Worm (Caenorhabditis elegans) whole organism, mixed stage, embryonic: Measurements from ENCODE around the gene T04H1.12.

ENCODE experiments used
- M03D4.4 ChIP-seq: sonication (generic microtip); optimal IDR thresholded peaks from 2 replicates; lab custom pipeline; 2017; ENCODE audit warnings: mild to moderate bottlenecking, missing genetic modification characterization, missing compliant biosample characterization
- bed-3 ChIP-seq: fragments of 200-800 bp; sonication (Bioruptor generic); optimal IDR thresholded peaks from 3 replicates; lab custom pipeline; 2018; ENCODE audit warnings: mild to moderate bottlenecking, missing genetic modification characterization, moderate library complexity, missing compliant biosample characterization
- blmp-1 ChIP-seq: fragments of 150-350 bp; optimal IDR thresholded peaks from 2 replicates; lab custom pipeline; 2014; ENCODE audit warnings: missing biosample characterization, missing genetic modification characterization
- ceh-39 ChIP-seq: fragments of 150-350 bp; optimal IDR thresholded peaks from 2 replicates; lab custom pipeline; 2014; ENCODE audit warnings: missing biosample characterization, missing genetic modification characterization
- ceh-43 ChIP-seq: fragments of 200-800 bp; sonication (Bioruptor generic); optimal IDR thresholded peaks from 2 replicates; lab custom pipeline; 2018; ENCODE audit warnings: mild to moderate bottlenecking, missing genetic modification characterization, moderate library complexity, missing compliant biosample characterization
- ceh-83 ChIP-seq: fragments of 200-800 bp; sonication (Bioruptor generic); optimal IDR thresholded peaks from 2 replicates; lab custom pipeline; 2018; ENCODE audit warnings: mild to moderate bottlenecking, missing genetic modification characterization, missing compliant biosample characterization
- ces-1 ChIP-seq: fragments of 150-350 bp; optimal IDR thresholded peaks from 2 replicates; lab custom pipeline; 2014; ENCODE audit warnings: missing biosample characterization, missing genetic modification reagents, missing genetic modification characterization
- cnd-1 ChIP-seq: fragments of 200-800 bp; sonication (Bioruptor generic); optimal IDR thresholded peaks from 2 replicates; lab custom pipeline; 2018; ENCODE audit warnings: mild to moderate bottlenecking, missing genetic modification characterization, missing compliant biosample characterization
- drap-1 ChIP-seq: fragments of 200-800 bp; sonication (Bioruptor generic); optimal IDR thresholded peaks from 3 replicates; lab custom pipeline; 2018; ENCODE audit warnings: mild to moderate bottlenecking, missing genetic modification characterization, missing compliant biosample characterization
- elt-1 ChIP-seq: sonication (generic microtip); optimal IDR thresholded peaks from 2 replicates; lab custom pipeline; 2017; ENCODE audit warnings: missing genetic modification characterization, mild to moderate bottlenecking, missing compliant biosample characterization, antibody characterized with exemption, moderate library complexity, borderline replicate concordance; ENCODE audit not compliant: insufficient read depth
- elt-3 ChIP-seq: fragments of 150-350 bp; optimal IDR thresholded peaks from 2 replicates; lab custom pipeline; 2014; ENCODE audit warnings: missing biosample characterization, missing genetic modification characterization
- flh-1 ChIP-seq: fragments of 200-800 bp; sonication (Bioruptor generic); optimal IDR thresholded peaks from 2 replicates; lab custom pipeline; 2018; ENCODE audit warnings: mild to moderate bottlenecking, missing genetic modification characterization, moderate library complexity, missing compliant biosample characterization
- ham-2 ChIP-seq: fragments of 200-800 bp; sonication (Bioruptor generic); optimal IDR thresholded peaks from 2 replicates; lab custom pipeline; 2018; ENCODE audit warnings: mild to moderate bottlenecking, missing genetic modification characterization, missing compliant biosample characterization
- hlh-1 ChIP-seq: fragments of 150-350 bp; optimal IDR thresholded peaks from 2 replicates; lab custom pipeline; 2014; ENCODE audit warnings: missing biosample characterization, missing genetic modification reagents, missing genetic modification characterization
- lin-13 ChIP-seq: fragments of 150-350 bp; optimal IDR thresholded peaks from 2 replicates; lab custom pipeline; 2014; ENCODE audit warnings: missing biosample characterization, missing genetic modification characterization
- lin-32 ChIP-seq: fragments of 200-800 bp; sonication (Bioruptor generic); optimal IDR thresholded peaks from 2 replicates; lab custom pipeline; 2018; ENCODE audit warnings: mild to moderate bottlenecking, missing genetic modification characterization, missing compliant biosample characterization
- lsy-2 ChIP-seq: fragments of 150-350 bp; optimal IDR thresholded peaks from 2 replicates; lab custom pipeline; 2014; ENCODE audit warnings: missing biosample characterization, missing genetic modification characterization
- mab-5 ChIP-seq: fragments of 150-350 bp; optimal IDR thresholded peaks from 2 replicates; lab custom pipeline; 2014; ENCODE audit warnings: missing biosample characterization, missing genetic modification characterization
- mep-1 ChIP-seq: fragments of 150-350 bp; optimal IDR thresholded peaks from 2 replicates; lab custom pipeline; 2017; ENCODE audit warnings: missing biosample characterization, missing genetic modification reagents, missing genetic modification characterization, inconsistent platforms
- mls-2 ChIP-seq: sonication (generic microtip); optimal IDR thresholded peaks from 2 replicates; lab custom pipeline; 2016; ENCODE audit warnings: mild to moderate bottlenecking, missing genetic modification characterization, moderate library complexity, missing compliant biosample characterization
- nhr-12 ChIP-seq: fragments of 150-350 bp; optimal IDR thresholded peaks from 2 replicates; lab custom pipeline; 2014; ENCODE audit warnings: missing biosample characterization, missing genetic modification characterization
- nhr-2 ChIP-seq: fragments of 150-350 bp; optimal IDR thresholded peaks from 2 replicates; lab custom pipeline; 2014; ENCODE audit warnings: missing biosample characterization, missing genetic modification characterization
- nhr-237 ChIP-seq: fragments of 150-350 bp; optimal IDR thresholded peaks from 2 replicates; lab custom pipeline; 2014; ENCODE audit warnings: missing biosample characterization, missing genetic modification characterization
- nhr-28 ChIP-seq: fragments of 150-350 bp; optimal IDR thresholded peaks from 2 replicates; lab custom pipeline; 2014; ENCODE audit warnings: missing biosample characterization, missing genetic modification characterization
- nhr-76 ChIP-seq: sonication (generic microtip); optimal IDR thresholded peaks from 2 replicates; lab custom pipeline; 2017; ENCODE audit warnings: missing biosample characterization, missing genetic modification characterization
- pha-4 ChIP-seq: fragments of 150-350 bp; optimal IDR thresholded peaks from 2 replicates; lab custom pipeline; 2018; ENCODE audit warnings: missing biosample characterization, missing genetic modification reagents, missing genetic modification characterization
- sem-2 ChIP-seq: fragments of 200-800 bp; sonication (Bioruptor generic); optimal IDR thresholded peaks from 2 replicates; lab custom pipeline; 2018; ENCODE audit warnings: mild to moderate bottlenecking, missing genetic modification characterization, missing compliant biosample characterization
- snpc-4 ChIP-seq: fragments of 150-350 bp; optimal IDR thresholded peaks from 2 replicates; lab custom pipeline; 2014; ENCODE audit warnings: missing biosample characterization, missing genetic modification characterization
- sptf-1 ChIP-seq: sonication (generic microtip); optimal IDR thresholded peaks from 2 replicates; lab custom pipeline; 2017; ENCODE audit warnings: mild to moderate bottlenecking, missing genetic modification characterization, moderate library complexity, missing compliant biosample characterization
- tbx-8 ChIP-seq: fragments of 200-800 bp; sonication (Bioruptor generic); optimal IDR thresholded peaks from 2 replicates; lab custom pipeline; 2018; ENCODE audit warnings: mild to moderate bottlenecking, missing genetic modification characterization, moderate library complexity, missing compliant biosample characterization
- unc-120 ChIP-seq: sonication (generic microtip); optimal IDR thresholded peaks from 2 replicates; lab custom pipeline; 2017; ENCODE audit warnings: missing genetic modification characterization, missing compliant biosample characterization; ENCODE audit not compliant: poor library complexity, severe bottlenecking
- unc-39 ChIP-seq: fragments of 150-350 bp; optimal IDR thresholded peaks from 2 replicates; lab custom pipeline; 2014; ENCODE audit warnings: missing biosample characterization, missing genetic modification characterization
- unc-62 ChIP-seq: fragments of 150-350 bp; optimal IDR thresholded peaks from 2 replicates; lab custom pipeline; 2014; ENCODE audit warnings: missing biosample characterization, missing genetic modification reagents, missing genetic modification characterization
- zip-8 ChIP-seq: fragments of 150-350 bp; optimal IDR thresholded peaks from 2 replicates; lab custom pipeline; 2014; ENCODE audit warnings: missing biosample characterization, missing genetic modification characterization
- ztf-11 ChIP-seq: fragments of 150-350 bp; optimal IDR thresholded peaks from 2 replicates; lab custom pipeline; 2014; ENCODE audit warnings: missing biosample characterization, missing genetic modification characterization

Gene T04H1.12

DNA sequence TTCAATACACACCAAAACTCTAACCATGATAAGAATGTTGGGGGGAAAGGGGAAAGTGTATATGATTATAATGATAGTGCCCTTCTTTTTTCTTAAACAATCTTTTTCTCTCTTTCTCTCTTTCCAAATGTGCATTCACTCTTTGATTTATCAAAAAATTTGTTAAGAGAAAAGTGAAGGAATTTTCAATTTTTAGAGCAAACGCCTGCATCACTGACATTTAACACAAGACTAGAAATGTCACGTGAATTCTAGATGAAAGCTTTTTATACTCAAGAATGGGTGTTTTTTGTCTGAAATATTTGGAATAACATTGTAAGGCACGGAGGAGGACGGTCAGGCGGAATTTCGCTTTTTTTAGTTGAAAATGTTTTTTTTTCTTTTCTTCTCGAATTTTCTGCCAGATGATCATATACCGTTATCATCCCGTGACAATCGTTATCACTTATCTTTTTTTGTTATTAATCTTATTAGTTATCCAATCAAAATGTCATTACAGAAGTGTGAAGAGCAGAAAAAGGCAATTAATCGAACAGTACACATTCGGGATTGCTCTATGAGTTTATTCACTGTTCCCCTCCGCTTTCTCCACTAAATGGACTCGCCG, 46.6 kb downstream of the T04H1.12 start, which contains the start of the genes frm-7 and F55C5.17:
frm-7 (plus strand) TSS at position 500 of the 607 bp plus-strand sequence.
F55C5.17 (plus strand) TSS at position 557 of the 607 bp plus-strand sequence.
- no peak for TF ChIP-seq pha-4 (tag; lab: Kevin White, UChicago)
- TF ChIP-seq lin-13 (tag; lab: Kevin White, UChicago): no peak
- TF ChIP-seq cnd-1 (tag; lab: Kevin White, UChicago): no peak
- no peak for TF ChIP-seq lin-32

DNA sequence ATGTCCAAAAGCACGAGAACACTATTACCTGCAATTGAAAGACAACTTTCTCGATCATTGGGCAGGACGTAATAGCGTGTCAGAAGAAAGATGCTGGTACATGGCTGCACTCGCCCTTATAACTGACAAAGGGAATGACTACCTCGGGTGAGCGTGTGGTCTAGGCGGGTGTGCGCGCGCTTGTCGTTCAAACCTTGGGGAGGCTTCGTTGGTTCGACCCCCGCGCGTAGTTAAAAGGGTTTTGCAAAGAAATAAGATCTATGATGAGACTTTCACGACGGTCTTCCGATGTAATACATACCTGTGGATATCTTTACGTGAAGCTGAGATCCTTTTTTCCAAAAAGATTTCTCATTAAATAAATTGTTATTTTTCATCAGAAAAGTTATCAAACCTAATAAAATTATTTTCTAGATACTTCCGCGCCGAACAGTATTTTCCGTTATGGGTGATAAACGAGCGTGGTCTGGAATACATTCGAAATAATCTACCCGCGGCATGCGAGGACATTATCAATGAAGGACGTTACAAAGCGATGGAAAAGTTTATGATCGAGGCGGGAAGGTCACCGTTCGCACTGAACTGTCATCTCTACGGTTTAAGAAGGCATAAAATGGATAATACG, 48.1 kb downstream of the T04H1.12 start:
- TF ChIP-seq ceh-43 (GFP tag; lab: Kevin White, UChicago) (peak; percentile 99), elt-3 (peak; percentile 82), unc-120 (tag; lab: Kevin White, UChicago) (peak; percentile 100), nhr-28 (peak; percentile 97), tbx-8 (GFP tag; lab: Kevin White, UChicago) (peak; percentile 100), flh-1 (GFP tag; lab: Kevin White, UChicago) (peak; percentile 99), mls-2 (tag; lab: Kevin White, UChicago) (peak; percentile 100), lin-13 (tag; lab: Kevin White, UChicago) (peak; percentile 92), cnd-1 (tag; lab: Kevin White, UChicago) (peak; percentile 99), lsy-2 (tag; lab: Kevin White, UChicago) (peak; percentile 79), unc-62 (peak; percentile 96), mab-5 (tag; lab: Kevin White, UChicago) (peak; percentile 75), nhr-2 (tag; lab: Kevin White, UChicago) (peak; percentile 14), unc-39 (tag; lab: Kevin White, UChicago) (peak; percentile 92), nhr-76 (tag; lab: Kevin White, UChicago) (peak; percentile 83), pha-4 (tag; lab: Kevin White, UChicago) (peak; percentile 85), drap-1 (GFP tag; lab: Kevin White, UChicago) (peak; percentile 100), ham-2 (GFP tag; lab: Kevin White, UChicago) (peak; percentile 99), ceh-83 (peak; percentile 100), M03D4.4 (tag; lab: Kevin White, UChicago) (peak; percentile 99), zip-8 (peak; percentile 7), mep-1 (tag; lab: Kevin White, UChicago) (peak; percentile 79), ztf-11 (peak; percentile 95), hlh-1 (tag; lab: Kevin White, UChicago) (peak; percentile 83), nhr-12 (tag; lab: Kevin White, UChicago) (peak; percentile 80), lin-32 (peak; percentile 100), nhr-237 (tag; lab: Kevin White, UChicago) (peak; percentile 60), sptf-1 (tag; lab: Kevin White, UChicago) (peak; percentile 100), ces-1 (GFP tag; lab: Kevin White, UChicago) (peak; percentile 68), blmp-1 (tag; lab: Kevin White, UChicago) (peak; percentile 68), sem-2 (GFP tag; lab: Kevin White, UChicago) (peak; percentile 99), bed-3 (GFP tag; lab: Kevin White, UChicago) (peak; percentile 99), elt-1 (tag; lab: Kevin White, UChicago) (peak; percentile 82), ceh-39 (tag; lab: Kevin White, UChicago) (peak; percentile 84), snpc-4 (tag; lab: Kevin White, UChicago) (no peak)
- TF ChIP-seq, all 35 proteins: peak for 34

DNA sequence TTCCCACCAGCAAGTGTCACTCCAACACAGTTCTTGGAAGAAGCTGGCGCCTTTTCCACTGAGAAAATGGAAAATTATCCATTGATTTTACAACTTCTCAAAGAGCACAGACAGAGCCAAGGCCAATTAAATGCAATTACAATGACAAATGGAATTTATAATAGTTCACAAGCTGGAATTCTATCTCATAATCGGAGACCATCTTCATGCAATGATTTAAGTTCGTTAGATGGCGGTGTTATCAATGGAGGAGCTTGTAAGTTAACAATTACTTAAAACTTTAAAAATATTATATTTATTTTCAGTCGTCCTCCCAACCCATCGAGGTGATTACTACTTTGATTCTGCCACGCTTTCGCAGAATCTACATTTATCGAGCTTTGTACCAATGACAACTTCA, 50.2 kb downstream of the T04H1.12 start:
- TF ChIP-seq hlh-1 (tag; lab: Kevin White, UChicago): no peak
- TF ChIP-seq nhr-12 (tag; lab: Kevin White, UChicago): no peak
- no peak for TF ChIP-seq cnd-1 (tag; lab: Kevin White, UChicago)
- TF ChIP-seq unc-120 (tag; lab: Kevin White, UChicago): no peak
- no peak for TF ChIP-seq mab-5 (tag; lab: Kevin White, UChicago)
- TF ChIP-seq mep-1 (tag; lab: Kevin White, UChicago): no peak
- no peak for TF ChIP-seq drap-1 (GFP tag; lab: Kevin White, UChicago)
- no peak for TF ChIP-seq sptf-1 (tag; lab: Kevin White, UChicago)
- TF ChIP-seq nhr-76 (tag; lab: Kevin White, UChicago): no peak
- no peak for TF ChIP-seq ceh-39 (tag; lab: Kevin White, UChicago)
- TF ChIP-seq flh-1 (GFP tag; lab: Kevin White, UChicago): no peak
- TF ChIP-seq nhr-2 (tag; lab: Kevin White, UChicago): no peak
- TF ChIP-seq M03D4.4 (tag; lab: Kevin White, UChicago): no peak
- TF ChIP-seq ztf-11: no peak
- no peak for TF ChIP-seq lin-32
- no peak for TF ChIP-seq sem-2 (GFP tag; lab: Kevin White, UChicago)
- TF ChIP-seq, all 35 proteins: peak for 0
